Worm (Caenorhabditis elegans) whole organism, L4/young adult: ENCODE measurements around the gene ilc-17.1.

Experiments
- W03F9.2 ChIP-seq: fragments of 150-350 bp; optimal IDR thresholded peaks from 2 replicates; lab custom pipeline; 2014; ENCODE audit warnings: missing biosample characterization, missing genetic modification characterization
- dao-5 ChIP-seq: sonication (generic microtip); optimal IDR thresholded peaks from 2 replicates; lab custom pipeline; 2016; ENCODE audit warnings: missing genotype, missing genetic modification characterization, moderate library complexity, missing compliant biosample characterization
- him-1 ChIP-seq: sonication (generic microtip); optimal IDR thresholded peaks from 2 replicates; lab custom pipeline; 2016; ENCODE audit warnings: missing genotype, missing genetic modification reagents, missing genetic modification characterization, missing compliant biosample characterization

Gene ilc-17.1

ce11 chrX:12764009-12764408, 5.6 kb downstream of the ilc-17.1 start:
- TF ChIP-seq him-1: no peak
- no peak for TF ChIP-seq dao-5 (tag; lab: Kevin White, UChicago)
- no peak for TF ChIP-seq W03F9.2

ce11 chrX:12761778-12762177, 7.8 kb downstream of the ilc-17.1 start, which contains the start of gene cept-1:
cept-1 (plus strand) TSS chrX:12762078.
- no peak for TF ChIP-seq him-1
- no peak for TF ChIP-seq dao-5 (tag; lab: Kevin White, UChicago)
- TF ChIP-seq W03F9.2: no peak

- TF ChIP-seq W03F9.2 (no peak), him-1 (no peak), dao-5 (tag; lab: Kevin White, UChicago) (no peak)
Observed at ce11 chrX:12761295-12761775, 8.3 kb downstream of the ilc-17.1 start.

ce11 chrX:12759642-12760041, 10.0 kb downstream of the ilc-17.1 start:
- no peak for TF ChIP-seq W03F9.2
- no peak for TF ChIP-seq him-1
- no peak for TF ChIP-seq dao-5 (tag; lab: Kevin White, UChicago)

DNA sequence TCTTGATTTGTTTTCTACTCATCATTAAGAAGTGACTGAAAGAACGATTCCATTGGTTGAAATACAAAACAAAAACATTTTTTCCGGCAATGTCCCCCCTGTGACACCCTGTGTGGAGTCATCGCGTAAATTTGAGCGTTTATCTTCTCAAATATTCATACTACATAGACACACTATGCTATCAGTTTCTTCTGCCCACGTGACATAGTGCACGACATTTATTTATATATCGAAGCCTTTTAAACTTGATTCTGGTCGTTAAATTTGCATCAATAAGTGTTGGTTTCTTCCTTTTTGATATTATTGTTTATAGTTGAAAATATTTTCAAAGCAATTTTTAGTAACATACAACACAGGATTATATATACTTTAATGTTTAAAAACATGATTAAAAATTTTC, 10.6 kb downstream of the ilc-17.1 start:
- TF ChIP-seq dao-5 (tag; lab: Kevin White, UChicago) (no peak), W03F9.2 (no peak), him-1 (no peak)

ce11 chrX:12755021-12755420, 14.6 kb downstream of the ilc-17.1 start:
- TF ChIP-seq W03F9.2 (no peak), dao-5 (tag; lab: Kevin White, UChicago) (no peak), him-1 (no peak)

DNA sequence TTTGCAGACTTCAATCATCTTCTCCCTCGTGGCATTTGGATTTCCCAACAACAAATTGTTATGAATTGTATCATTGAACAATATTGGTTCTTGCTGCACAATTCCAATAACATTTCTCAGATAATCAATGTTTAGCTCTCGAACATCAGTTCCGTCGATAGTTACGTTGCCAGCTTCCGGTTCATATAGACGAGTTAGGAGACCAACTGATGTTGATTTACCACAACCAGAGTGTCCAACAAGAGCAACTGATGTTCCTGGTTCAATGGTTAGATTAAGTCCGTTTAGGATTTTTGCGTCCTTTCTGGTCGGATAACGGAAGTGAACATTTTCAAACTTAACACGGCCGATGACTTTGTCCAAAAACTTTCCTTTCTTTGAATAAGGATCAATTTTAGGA, 15.6 kb downstream of the ilc-17.1 start:
- TF ChIP-seq him-1 (no peak), dao-5 (tag; lab: Kevin White, UChicago) (no peak), W03F9.2 (no peak)

DNA sequence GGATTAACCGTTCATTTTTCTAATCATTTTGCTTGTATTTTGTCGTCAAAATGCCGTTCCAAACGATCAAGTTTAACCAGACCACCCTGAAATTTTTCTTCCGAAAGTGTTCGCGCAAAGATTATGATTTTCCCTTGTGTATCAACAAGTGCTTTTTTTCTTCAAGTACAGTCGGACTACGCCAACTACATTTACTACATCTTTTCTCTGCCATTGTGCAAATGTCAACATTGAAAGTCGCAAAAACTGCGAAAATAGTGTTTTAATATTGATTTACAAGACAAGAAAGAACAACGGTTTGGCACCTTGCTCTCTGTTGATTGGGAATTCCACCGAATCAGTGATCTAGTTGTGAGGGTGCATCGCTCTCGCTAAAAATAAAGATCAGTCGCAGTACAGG, 18.8 kb downstream of the ilc-17.1 start:
- TF ChIP-seq him-1 (no peak), W03F9.2 (no peak), dao-5 (tag; lab: Kevin White, UChicago) (no peak)

- TF ChIP-seq W03F9.2 (no peak), him-1 (no peak), dao-5 (tag; lab: Kevin White, UChicago) (no peak)
Observed at ce11 chrX:12749530-12750240, 19.9 kb downstream of the ilc-17.1 start, which contains the start of gene pgp-14. pgp-14 (minus strand) TSS chrX:12749580.

- no peak for TF ChIP-seq dao-5 (tag; lab: Kevin White, UChicago)
- TF ChIP-seq him-1: no peak
- no peak for TF ChIP-seq W03F9.2
Observed at ce11 chrX:12738454-12738853, 31.1 kb downstream of the ilc-17.1 start, which contains the start of gene pgp-13. pgp-13 (plus strand) TSS chrX:12738754.

ce11 chrX:12731188-12731857, 38.3 kb downstream of the ilc-17.1 start, which contains the start of gene pgp-12:
pgp-12 (plus strand) TSS chrX:12731807.
- TF ChIP-seq him-1 (no peak), W03F9.2 (no peak)

DNA sequence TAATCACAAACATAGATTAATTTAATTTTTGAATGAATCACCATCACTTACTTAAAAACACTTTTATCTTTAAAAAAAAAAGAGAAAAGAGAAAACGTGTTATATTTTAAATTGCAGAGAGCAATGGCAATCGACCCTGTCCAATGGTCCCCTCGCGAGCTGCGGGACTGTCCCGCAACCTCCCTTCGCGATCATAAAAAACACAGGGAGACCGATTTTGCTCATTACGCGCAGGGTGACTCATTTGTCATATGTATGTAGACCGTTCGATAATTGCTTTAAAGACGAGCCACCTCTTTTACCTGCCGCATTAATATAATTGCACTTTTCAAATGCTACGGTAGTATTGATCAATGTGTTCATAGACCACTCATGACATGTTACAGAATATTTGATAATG, 39.5 kb downstream of the ilc-17.1 start:
- TF ChIP-seq W03F9.2 (no peak), him-1 (no peak), dao-5 (tag; lab: Kevin White, UChicago) (no peak)

DNA sequence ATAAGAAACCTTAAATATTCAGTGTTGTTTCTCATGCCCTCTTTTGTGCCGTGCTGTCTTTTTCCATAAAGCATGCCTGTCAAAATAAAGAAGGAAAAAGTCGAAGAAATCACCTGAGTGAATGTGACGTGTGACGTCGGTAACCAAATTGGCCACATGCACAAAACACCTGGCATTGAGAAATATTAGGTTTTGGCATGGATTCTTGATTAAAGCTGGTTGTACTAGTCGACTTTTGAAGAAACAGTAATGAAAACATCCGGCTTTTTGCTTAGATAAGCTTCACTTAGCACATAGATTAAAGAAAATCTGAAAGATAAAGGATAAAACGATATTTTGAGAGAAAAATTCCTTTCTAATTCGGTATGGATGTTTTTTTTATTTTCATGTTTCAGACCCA, 43.5 kb downstream of the ilc-17.1 start:
- no peak for TF ChIP-seq W03F9.2
- TF ChIP-seq dao-5 (tag; lab: Kevin White, UChicago): no peak
- TF ChIP-seq him-1: no peak

DNA sequence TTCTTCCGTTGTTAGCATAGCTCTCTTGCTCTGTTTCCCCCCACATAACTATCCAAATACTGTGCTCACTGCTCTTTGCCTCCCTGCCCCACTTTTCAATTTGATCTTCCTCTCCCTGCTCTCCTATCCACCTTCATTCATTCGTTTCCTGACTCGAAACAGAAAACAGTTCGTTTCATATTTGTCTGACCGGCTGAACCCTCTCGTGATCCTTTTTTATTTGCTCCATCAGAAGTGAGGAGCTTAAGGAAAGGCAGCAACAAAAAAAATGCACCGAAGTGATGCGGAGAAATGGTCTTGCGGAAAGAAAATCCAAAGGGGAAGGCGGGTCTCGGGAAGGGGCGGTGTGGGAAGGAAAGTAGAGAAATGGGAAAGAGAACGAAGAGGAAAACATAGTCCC, 48.2 kb downstream of the ilc-17.1 start:
- TF ChIP-seq him-1 (no peak), dao-5 (tag; lab: Kevin White, UChicago) (no peak), W03F9.2 (no peak)
